Fruit fly (Drosophila melanogaster) whole organism, embryonic: ENCODE data around the gene mRpL12.
A peak's percentile ranks its signal among the peaks of the same experiment; 100 is the strongest.

Experiments used
- CG10366 ChIP-seq: fragments of 200-800 bp; sonication (Bioruptor generic); IDR thresholded peaks from 2 replicates; pipeline ENCODE4 v1.3.6; 2022; ENCODE audit warnings: missing biosample characterization, missing genetic modification characterization
- CG10543 ChIP-seq: fragments of 200-800 bp; sonication (Bioruptor generic); optimal IDR thresholded peaks from 3 replicates; lab custom pipeline; 2017; ENCODE audit warnings: missing biosample characterization, mild to moderate bottlenecking, missing genetic modification characterization, moderate library complexity
- CG12391 ChIP-seq: fragments of 200-800 bp; sonication (Bioruptor generic); optimal IDR thresholded peaks from 3 replicates; lab custom pipeline; 2018; ENCODE audit warnings: missing biosample characterization, mild to moderate bottlenecking, missing genetic modification characterization, moderate library complexity
- CG12769 ChIP-seq: fragments of 200-800 bp; sonication (Bioruptor generic); optimal IDR thresholded peaks from 2 replicates; lab custom pipeline; 2019; ENCODE audit warnings: missing biosample characterization, mild to moderate bottlenecking, missing genetic modification characterization, moderate library complexity
- CG12942 ChIP-seq: fragments of 200-800 bp; sonication (Bioruptor generic); optimal IDR thresholded peaks from 3 replicates; lab custom pipeline; 2016; ENCODE audit warnings: missing biosample characterization, missing genetic modification characterization
- CG13296 ChIP-seq: fragments of 200-800 bp; sonication (Bioruptor generic); optimal IDR thresholded peaks from 3 replicates; lab custom pipeline; 2018; ENCODE audit warnings: missing biosample characterization, mild to moderate bottlenecking, missing genetic modification characterization
- CG14710 ChIP-seq: fragments of 200-800 bp; sonication (Bioruptor generic); optimal IDR thresholded peaks from 3 replicates; lab custom pipeline; 2019; ENCODE audit warnings: missing biosample characterization, mild to moderate bottlenecking, missing genetic modification characterization, moderate library complexity
- CG15269 ChIP-seq: fragments of 200-800 bp; sonication (Bioruptor generic); optimal IDR thresholded peaks from 2 replicates; lab custom pipeline; 2018; ENCODE audit warnings: missing biosample characterization, mild to moderate bottlenecking, missing genetic modification characterization, moderate library complexity
- CG1602 ChIP-seq: fragments of 200-800 bp; sonication (Bioruptor generic); optimal IDR thresholded peaks from 3 replicates; lab custom pipeline; 2016; ENCODE audit warnings: missing biosample characterization, missing genetic modification characterization
- CG17359 ChIP-seq: fragments of 200-800 bp; sonication (Bioruptor generic); optimal IDR thresholded peaks from 3 replicates; lab custom pipeline; 2018; ENCODE audit warnings: missing biosample characterization, mild to moderate bottlenecking, missing genetic modification characterization, moderate library complexity
- CG17385 ChIP-seq: fragments of 200-800 bp; sonication (Bioruptor generic); optimal IDR thresholded peaks from 3 replicates; lab custom pipeline; 2018; ENCODE audit warnings: missing biosample characterization, mild to moderate bottlenecking, missing genetic modification characterization
- CG17568 ChIP-seq: fragments of 200-800 bp; sonication (Bioruptor generic); optimal IDR thresholded peaks from 2 replicates; lab custom pipeline; 2018; ENCODE audit warnings: missing biosample characterization, mild to moderate bottlenecking, missing genetic modification characterization, moderate library complexity
- CG17612 ChIP-seq: fragments of 200-800 bp; sonication (Bioruptor generic); IDR thresholded peaks from 2 replicates; pipeline ENCODE4 v1.3.6; 2022; ENCODE audit warnings: missing biosample characterization, missing genetic modification characterization
- CG17912 ChIP-seq: fragments of 200-800 bp; sonication (Bioruptor generic); optimal IDR thresholded peaks from 2 replicates; lab custom pipeline; 2018; ENCODE audit warnings: missing biosample characterization, mild to moderate bottlenecking, missing genetic modification characterization
- CG18011 ChIP-seq: fragments of 200-800 bp; sonication (Bioruptor generic); optimal IDR thresholded peaks from 2 replicates; lab custom pipeline; 2017; ENCODE audit warnings: missing biosample characterization, missing genetic modification characterization, mild to moderate bottlenecking, moderate library complexity, missing genotype
- CG18476 ChIP-seq: fragments of 200-800 bp; sonication (Bioruptor generic); optimal IDR thresholded peaks from 2 replicates; lab custom pipeline; 2016; ENCODE audit warnings: missing biosample characterization, mild to moderate bottlenecking, missing genetic modification characterization
- CG2120 ChIP-seq: fragments of 200-800 bp; sonication (Bioruptor generic); optimal IDR thresholded peaks from 3 replicates; lab custom pipeline; 2016; ENCODE audit warnings: missing biosample characterization, missing genetic modification characterization
- CG2712 ChIP-seq: fragments of 200-800 bp; optimal IDR thresholded peaks from 3 replicates; lab custom pipeline; 2019; ENCODE audit warnings: missing biosample characterization, mild to moderate bottlenecking, missing genetic modification characterization, moderate library complexity
- CG30403 ChIP-seq: fragments of 200-800 bp; sonication (Bioruptor generic); optimal IDR thresholded peaks from 3 replicates; lab custom pipeline; 2016; ENCODE audit warnings: missing biosample characterization, missing genetic modification characterization
- CG3281 ChIP-seq: fragments of 200-800 bp; sonication (Bioruptor generic); optimal IDR thresholded peaks from 3 replicates; lab custom pipeline; 2017; ENCODE audit warnings: missing biosample characterization, mild to moderate bottlenecking, missing genetic modification characterization
- CG34224 ChIP-seq: fragments of 200-800 bp; sonication (Bioruptor generic); IDR thresholded peaks from 3 replicates; pipeline ENCODE4 v1.3.6; 2022; ENCODE audit warnings: missing biosample characterization, missing genetic modification characterization; ENCODE audit not compliant: partially characterized antibody
- CG4360 ChIP-seq: fragments of 200-800 bp; sonication (Bioruptor generic); IDR thresholded peaks from 2 replicates; pipeline ENCODE4 v1.3.6; 2022; ENCODE audit warnings: missing biosample characterization, missing genetic modification characterization
- CG8359 ChIP-seq: fragments of 200-800 bp; sonication (Bioruptor generic); optimal IDR thresholded peaks from 2 replicates; lab custom pipeline; 2017; ENCODE audit warnings: missing biosample characterization, mild to moderate bottlenecking, missing genetic modification characterization, borderline replicate concordance
- CHES-1-like ChIP-seq: fragments of 200-800 bp; sonication (Bioruptor generic); optimal IDR thresholded peaks from 2 replicates; lab custom pipeline; 2016; ENCODE audit warnings: missing biosample characterization, missing genetic modification characterization
- Drgx ChIP-seq: fragments of 200-800 bp; sonication (Bioruptor generic); IDR thresholded peaks from 2 replicates; pipeline ENCODE4 v1.3.6; 2022; ENCODE audit warnings: missing biosample characterization, missing genetic modification characterization
- Hey ChIP-seq: fragments of 200-800 bp; sonication (Bioruptor generic); optimal IDR thresholded peaks from 3 replicates; lab custom pipeline; 2018; ENCODE audit warnings: missing biosample characterization, mild to moderate bottlenecking, missing genetic modification characterization
- HmgZ ChIP-seq: fragments of 200-800 bp; sonication (Bioruptor generic); optimal IDR thresholded peaks from 2 replicates; lab custom pipeline; 2018; ENCODE audit warnings: missing biosample characterization, mild to moderate bottlenecking, missing genetic modification characterization
- MTF-1 ChIP-seq: fragments of 200-800 bp; sonication (Bioruptor generic); optimal IDR thresholded peaks from 2 replicates; lab custom pipeline; 2018; ENCODE audit warnings: missing biosample characterization, mild to moderate bottlenecking, missing genetic modification characterization, borderline replicate concordance
- NC2α ChIP-seq: fragments of 200-800 bp; sonication (Bioruptor generic); optimal IDR thresholded peaks from 2 replicates; lab custom pipeline; 2016; ENCODE audit warnings: missing biosample characterization, missing genetic modification characterization
- NFAT ChIP-seq: fragments of 200-800 bp; sonication (Bioruptor generic); IDR thresholded peaks from 2 replicates; pipeline ENCODE4 v1.3.6; 2022; ENCODE audit warnings: missing biosample characterization, missing genetic modification characterization
- NK7.1 ChIP-seq: fragments of 200-800 bp; sonication (Bioruptor generic); optimal IDR thresholded peaks from 3 replicates; lab custom pipeline; 2016; ENCODE audit warnings: missing biosample characterization, missing genetic modification characterization
- Nf-YB ChIP-seq: fragments of 200-800 bp; sonication (Bioruptor generic); optimal IDR thresholded peaks from 3 replicates; lab custom pipeline; 2019; ENCODE audit warnings: missing biosample characterization, mild to moderate bottlenecking, missing genetic modification characterization, moderate library complexity
- Pdp1 ChIP-seq, 2 experiments: fragments of 200-800 bp; sonication (Bioruptor generic); optimal IDR thresholded peaks; 3 replicates each; lab custom pipeline; 2016; ENCODE audit warnings: missing biosample characterization in 2 of 2, missing genetic modification characterization in 2 of 2, mild to moderate bottlenecking in 1 of 2, moderate library complexity in 1 of 2
- Sin3A ChIP-seq: fragments of >200 bp; optimal IDR thresholded peaks from 2 replicates; lab custom pipeline; 2018
- Spps ChIP-seq: fragments of 200-800 bp; sonication (Bioruptor generic); optimal IDR thresholded peaks from 2 replicates; lab custom pipeline; 2018; ENCODE audit warnings: missing biosample characterization, mild to moderate bottlenecking, missing genetic modification characterization
- bcd ChIP-seq: fragments of 200-800 bp; sonication (Bioruptor generic); optimal IDR thresholded peaks from 2 replicates; lab custom pipeline; 2017; ENCODE audit warnings: missing biosample characterization, mild to moderate bottlenecking, missing genetic modification characterization
- bowl ChIP-seq: fragments of 200-800 bp; sonication (Bioruptor generic); IDR thresholded peaks from 2 replicates; pipeline ENCODE4 v1.3.6; 2022; ENCODE audit warnings: missing biosample characterization, missing genetic modification characterization
- btn ChIP-seq: fragments of 200-800 bp; sonication (Bioruptor generic); optimal IDR thresholded peaks from 2 replicates; lab custom pipeline; 2016; ENCODE audit warnings: missing biosample characterization, missing genetic modification characterization
- crol ChIP-seq: fragments of 200-800 bp; sonication (Bioruptor generic); IDR thresholded peaks from 2 replicates; pipeline ENCODE4 v1.3.6; 2022; ENCODE audit warnings: missing biosample characterization, missing genetic modification characterization
- emc ChIP-seq: fragments of 200-800 bp; sonication (Bioruptor generic); optimal IDR thresholded peaks from 2 replicates; lab custom pipeline; 2016; ENCODE audit warnings: missing biosample characterization, missing genetic modification characterization
- gcm2 ChIP-seq: fragments of 200-800 bp; sonication (Bioruptor generic); optimal IDR thresholded peaks from 2 replicates; lab custom pipeline; 2016; ENCODE audit warnings: missing biosample characterization, missing genetic modification characterization
- gfzf ChIP-seq: fragments of 200-800 bp; sonication (Bioruptor generic); optimal IDR thresholded peaks from 2 replicates; lab custom pipeline; 2016; ENCODE audit warnings: missing biosample characterization, mild to moderate bottlenecking, missing genetic modification characterization, moderate library complexity
- jumu ChIP-seq: fragments of 200-800 bp; sonication (Bioruptor generic); optimal IDR thresholded peaks from 3 replicates; lab custom pipeline; 2016; ENCODE audit warnings: missing biosample characterization, missing genetic modification characterization
- p53 ChIP-seq: fragments of 200-800 bp; sonication (Bioruptor generic); optimal IDR thresholded peaks from 2 replicates; lab custom pipeline; 2016; ENCODE audit warnings: missing biosample characterization, missing genetic modification characterization
- pfk ChIP-seq: fragments of 200-800 bp; sonication (Bioruptor generic); optimal IDR thresholded peaks from 2 replicates; lab custom pipeline; 2018; ENCODE audit warnings: missing biosample characterization, mild to moderate bottlenecking, missing genetic modification characterization, moderate library complexity
- ro ChIP-seq: fragments of 200-800 bp; sonication (Bioruptor generic); IDR thresholded peaks from 2 replicates; pipeline ENCODE4 v1.3.6; 2022; ENCODE audit warnings: missing biosample characterization, missing genetic modification characterization
- stc ChIP-seq: fragments of 200-800 bp; sonication (Bioruptor generic); IDR thresholded peaks from 2 replicates; pipeline ENCODE4 v1.3.6; 2022; ENCODE audit warnings: missing biosample characterization, missing genetic modification characterization
- tin ChIP-seq: fragments of 200-800 bp; sonication (Bioruptor generic); optimal IDR thresholded peaks from 3 replicates; lab custom pipeline; 2016; ENCODE audit warnings: missing biosample characterization, missing genetic modification characterization
- twi ChIP-seq: fragments of 200-800 bp; optimal IDR thresholded peaks from 2 replicates; lab custom pipeline; 2019; ENCODE audit warnings: missing biosample characterization, mild to moderate bottlenecking, missing genetic modification characterization, moderate library complexity
- wdn ChIP-seq: fragments of 200-800 bp; sonication (Bioruptor generic); IDR thresholded peaks from 2 replicates; pipeline ENCODE4 v1.3.6; 2022; ENCODE audit warnings: missing biosample characterization, missing genetic modification characterization
- wek ChIP-seq: fragments of 200-800 bp; sonication (Bioruptor generic); optimal IDR thresholded peaks from 3 replicates; lab custom pipeline; 2018; ENCODE audit warnings: missing biosample characterization, mild to moderate bottlenecking, missing genetic modification characterization, moderate library complexity

The mRpL12 gene

DNA sequence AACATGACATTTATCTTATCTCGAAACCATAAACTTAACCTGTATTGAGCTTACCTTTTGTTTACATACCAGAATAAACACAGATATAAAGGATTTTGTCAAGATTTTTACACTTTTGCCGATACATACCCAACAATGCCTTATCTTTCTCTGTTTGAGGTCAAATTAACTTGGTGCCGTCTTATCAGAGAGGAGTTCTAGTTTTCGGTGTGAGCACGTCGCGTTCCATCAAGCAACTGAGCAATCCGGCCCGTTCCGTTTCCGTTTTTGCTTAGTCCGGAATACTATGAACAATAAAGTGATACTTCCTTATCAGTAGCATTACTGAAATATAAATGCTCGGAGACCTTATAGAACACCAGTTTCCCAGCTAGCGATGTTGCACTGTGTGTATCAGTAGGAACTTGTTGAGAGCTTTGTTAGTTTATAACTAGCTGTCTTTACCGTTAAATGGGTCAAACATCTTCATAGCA, 29.3 kb downstream of the mRpL12 start, which contains the start of gene Galk (continued):
- TF ChIP-seq gfzf (GFP tag; lab: Kevin White, UChicago) (no peak), CG3281 (GFP tag; lab: Kevin White, UChicago) (peak; percentile 49), MTF-1 (peak; percentile 44), Pdp1 (GFP tag; optimal IDR thresholded peaks at IDR 0.05; lab: Kevin White, UChicago) (peak; percentile 42), tin (peak; percentile 50), bcd (GFP tag; lab: Kevin White, UChicago) (peak; percentile 50), NFAT (GFP tag; lab: Robert Waterston, UW) (peak; percentile 87), CG13296 (peak; percentile 78), CG30403 (GFP tag; lab: Kevin White, UChicago) (peak; percentile 22), stc (GFP tag; lab: Robert Waterston, UW) (peak; percentile 61; the same call in 1 of the 2 replicates), CG17359 (tag; lab: Kevin White, UChicago) (peak; percentile 55), Sin3A (lab: Kevin White, UChicago) (no peak), bowl (GFP tag; lab: Robert Waterston, UW) (0 out of 2 replicates have a peak, but pooled peaks have one; percentile 10), ro (GFP tag; lab: Robert Waterston, UW) (no peak), CG2120 (GFP tag; lab: Kevin White, UChicago) (peak; percentile 87), CG12769 (tag; lab: Kevin White, UChicago) (peak; percentile 88), CG15269 (tag; lab: Kevin White, UChicago) (peak; percentile 69), Spps (tag; lab: Kevin White, UChicago) (no peak), NC2α (no peak), CG10543 (GFP tag; lab: Kevin White, UChicago) (peak; percentile 81), jumu (GFP tag; lab: Kevin White, UChicago) (peak; percentile 30), CG2712 (tag; lab: Kevin White, UChicago) (peak; percentile 5), NK7.1 (GFP tag; lab: Kevin White, UChicago) (no peak), wdn (GFP tag; lab: Robert Waterston, UW) (peak; percentile 68), Drgx (GFP tag; lab: Robert Waterston, UW) (no peak), wek (GFP tag; lab: Kevin White, UChicago) (peak; percentile 82), CG10366 (GFP tag; lab: Robert Waterston, UW) (peak; percentile 63), CG17912 (GFP tag; lab: Kevin White, UChicago) (peak; percentile 71), Hey (peak; percentile 11), CG17385 (GFP tag; lab: Kevin White, UChicago) (no peak), CG12942 (GFP tag; lab: Kevin White, UChicago) (peak; percentile 11), CHES-1-like (GFP tag; lab: Kevin White, UChicago) (peak; percentile 58), twi (no peak), CG8359 (GFP tag; lab: Kevin White, UChicago) (no peak), HmgZ (tag; lab: Kevin White, UChicago) (peak; percentile 77), CG17568 (GFP tag; lab: Kevin White, UChicago) (peak; percentile 67), CG12391 (tag; lab: Kevin White, UChicago) (peak; percentile 42), pfk (GFP tag; lab: Kevin White, UChicago) (peak; percentile 37), crol (GFP tag; lab: Robert Waterston, UW) (no peak), Nf-YB (GFP tag; lab: Kevin White, UChicago) (no peak), CG4360 (no peak), p53 (GFP tag; lab: Kevin White, UChicago) (no peak), gcm2 (GFP tag; lab: Kevin White, UChicago) (no peak), CG14710 (tag; lab: Kevin White, UChicago) (peak; percentile 1), CG18476 (GFP tag; lab: Kevin White, UChicago) (peak; percentile 8), emc (GFP tag; lab: Kevin White, UChicago) (peak; percentile 1), CG18011 (GFP tag; lab: Kevin White, UChicago) (peak; percentile 1), btn (no peak), CG34224 (GFP tag; lab: Robert Waterston, UW) (no peak), CG1602 (peak; percentile 4), CG17612 (GFP tag; lab: Robert Waterston, UW) (peak; percentile 33)
